Fruit fly (Drosophila melanogaster): ENCODE measurements around the gene CG15253.

The CG15253 gene

dm6 chr2L:15629596-15630168 is 13.5 kb upstream of the CG15253 start, which contains the start of gene CG18480 (continued):
- TF ChIP-seq Side (GFP tag; optimal IDR thresholded peaks at IDR 0.05) = no peak
- TF ChIP-seq Hand (GFP tag; optimal IDR thresholded peaks at IDR 0.05) = peak; percentile 18
- no peak for TF ChIP-seq gro (GFP tag; optimal IDR thresholded peaks at IDR 0.05)
- peak; percentile 35 for TF ChIP-seq Fer2 (tag; optimal IDR thresholded peaks at IDR 0.05)
- no peak for TF ChIP-seq ato (GFP tag; IDR thresholded peaks at IDR 0.05; ENCODE audit: partially characterized antibody)
- TF ChIP-seq bbx (GFP tag; IDR thresholded peaks at IDR 0.05; ENCODE audit: partially characterized antibody) = no peak
- no peak for TF ChIP-seq sim (GFP tag; IDR thresholded peaks at IDR 0.05)
- TF ChIP-seq Asciz (GFP tag; optimal IDR thresholded peaks at IDR 0.05) = peak; percentile 13
- no peak for TF ChIP-seq CG14050 (GFP tag; IDR thresholded peaks at IDR 0.05)
- no peak for TF ChIP-seq Ets97D (GFP tag; optimal IDR thresholded peaks at IDR 0.05)
- TF ChIP-seq Optix (GFP tag; IDR thresholded peaks at IDR 0.05) = 0 out of 3 replicates have a peak, but pooled peaks have one; percentile 47
- no peak for TF ChIP-seq Nf-YC (tag; optimal IDR thresholded peaks at IDR 0.05)
- no peak for TF ChIP-seq gsb (GFP tag; IDR thresholded peaks at IDR 0.05)
- no peak for TF ChIP-seq Sox100B (GFP tag; optimal IDR thresholded peaks at IDR 0.05)
- no peak for TF ChIP-seq CG6654 (GFP tag; optimal IDR thresholded peaks at IDR 0.05)
- no peak for TF ChIP-seq ash1 (GFP tag; optimal IDR thresholded peaks at IDR 0.05)
- peak; percentile 36 for TF ChIP-seq CG12155 (GFP tag; optimal IDR thresholded peaks at IDR 0.05)
- no peak for TF ChIP-seq Bdp1 (GFP tag; optimal IDR thresholded peaks at IDR 0.05)
- no peak for TF ChIP-seq amos (GFP tag; IDR thresholded peaks at IDR 0.05; ENCODE audit: partially characterized antibody)
- no peak for TF ChIP-seq kah (GFP tag; optimal IDR thresholded peaks at IDR 0.05)
- TF ChIP-seq Six4 (GFP tag; optimal IDR thresholded peaks at IDR 0.05) = no peak
- no peak for TF ChIP-seq hth (optimal IDR thresholded peaks at IDR 0.05)
- TF ChIP-seq tio (GFP tag; optimal IDR thresholded peaks at IDR 0.05) = no peak
- 0 out of 2 replicates have a peak, but pooled peaks have one; percentile 44 for TF ChIP-seq HLH3B (GFP tag; IDR thresholded peaks at IDR 0.05)
- TF ChIP-seq Chrac-16 (GFP tag; optimal IDR thresholded peaks at IDR 0.05) = peak; percentile 46
- TF ChIP-seq HLH4C (GFP tag; IDR thresholded peaks at IDR 0.05; ENCODE audit: partially characterized antibody) = no peak

dm6 chr2L:15628378-15628777 is 12.2 kb upstream of the CG15253 start, which contains the start of gene CG7631:
Gene CG7631 (plus strand): TSS chr2L:15628678.
- TF ChIP-seq Ets65A (GFP tag) (peak; percentile 20), CG7839 (tag; optimal IDR thresholded peaks at IDR 0.05) (no peak)

- peak; percentile 44 for TF ChIP-seq Ets65A (GFP tag)
- no peak for TF ChIP-seq D19B (GFP tag; optimal IDR thresholded peaks at IDR 0.05)
Measured at dm6 chr2L:15623458-15623857, 7.3 kb upstream of the CG15253 start, which contains the start of gene Or35a. Gene Or35a (minus strand): TSS chr2L:15623558.

dm6 chr2L:15616697-15617096 is 546 bp upstream of the CG15253 start, which contains the start of gene CG11865:
Gene CG11865 (plus strand): TSS chr2L:15616997.
- TF ChIP-seq ab (GFP tag; optimal IDR thresholded peaks at IDR 0.05) (no peak), H15 (GFP tag; IDR thresholded peaks at IDR 0.05) (no peak), seq (GFP tag; IDR thresholded peaks at IDR 0.05) (no peak), CG3995 (GFP tag; optimal IDR thresholded peaks at IDR 0.05) (no peak), CG4424 (GFP tag; optimal IDR thresholded peaks at IDR 0.05) (no peak), CG17829 (tag; optimal IDR thresholded peaks at IDR 0.05) (no peak), Ets97D (GFP tag; optimal IDR thresholded peaks at IDR 0.05) (no peak), onecut (GFP tag; IDR thresholded peaks at IDR 0.05) (no peak), nerfin-2 (GFP tag; IDR thresholded peaks at IDR 0.05; ENCODE audit: partially characterized antibody) (no peak), CG14050 (GFP tag; IDR thresholded peaks at IDR 0.05) (no peak), CG9817 (tag; optimal IDR thresholded peaks at IDR 0.05) (no peak), fd64A (GFP tag; optimal IDR thresholded peaks at IDR 0.05) (no peak), CG11093 (GFP tag; IDR thresholded peaks at IDR 0.05) (no peak), HLH3B (GFP tag; IDR thresholded peaks at IDR 0.05) (no peak)

Data from whole organism, embryonic.